Fruit fly (Drosophila melanogaster): ENCODE data around the gene mtSSB.

The mtSSB gene

DNA sequence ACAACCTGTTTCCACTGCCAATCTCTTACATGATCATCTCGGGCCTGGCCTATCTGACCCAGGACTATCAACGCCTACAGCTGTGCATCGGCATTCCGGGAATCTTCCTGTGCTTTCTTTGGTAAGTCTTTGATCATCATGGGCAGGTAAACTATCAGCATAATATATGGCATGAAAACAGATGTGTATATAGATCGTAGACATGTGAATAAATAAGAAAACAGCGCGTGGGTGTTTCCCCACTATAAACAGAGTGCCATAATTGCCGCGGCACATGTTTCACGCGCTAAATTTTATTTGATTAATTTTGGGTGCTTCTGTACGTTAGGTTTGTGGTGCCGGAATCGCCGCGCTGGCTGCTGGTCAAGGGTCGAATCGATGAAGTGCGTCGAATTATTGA, 37.0 kb downstream of the mtSSB start (continued):
- TF ChIP-seq MTF-1 (GFP tag; optimal IDR thresholded peaks at IDR 0.05; ENCODE audit: borderline replicate concordance): no peak
- TF ChIP-seq Oli (tag; optimal IDR thresholded peaks at IDR 0.05): no peak
- TF ChIP-seq Meics (GFP tag; optimal IDR thresholded peaks at IDR 0.05): peak; percentile 27
- peak; percentile 45 for TF ChIP-seq CG3281 (GFP tag; optimal IDR thresholded peaks at IDR 0.05)
- TF ChIP-seq zfh1 (GFP tag; IDR thresholded peaks at IDR 0.05): no peak
- TF ChIP-seq CG15514 (GFP tag; optimal IDR thresholded peaks at IDR 0.05): peak; percentile 30
- TF ChIP-seq Hr3 (GFP tag; optimal IDR thresholded peaks at IDR 0.05): no peak
- no peak for TF ChIP-seq CG12155 (GFP tag; optimal IDR thresholded peaks at IDR 0.05)
- no peak for TF ChIP-seq tll (GFP tag; optimal IDR thresholded peaks at IDR 0.05)
- TF ChIP-seq CG2889 (GFP tag; IDR thresholded peaks at IDR 0.05): no peak
- no peak for TF ChIP-seq Dek (tag; optimal IDR thresholded peaks at IDR 0.05)
- TF ChIP-seq slou (GFP tag; optimal IDR thresholded peaks at IDR 0.05): no peak
- TF ChIP-seq Atf3 (GFP tag; optimal IDR thresholded peaks at IDR 0.05): no peak
- no peak for TF ChIP-seq Fer3 (tag; optimal IDR thresholded peaks at IDR 0.05)
- TF ChIP-seq ttk (GFP tag; IDR thresholded peaks at IDR 0.05): no peak
- 0 out of 3 replicates have a peak, but pooled peaks have one; percentile 14 for TF ChIP-seq sr (GFP tag; IDR thresholded peaks at IDR 0.05)
- no peak for TF ChIP-seq ro (GFP tag; IDR thresholded peaks at IDR 0.05)
- no peak for TF ChIP-seq CG9817 (tag; optimal IDR thresholded peaks at IDR 0.05)
- TF ChIP-seq amos (GFP tag; IDR thresholded peaks at IDR 0.05; ENCODE audit: partially characterized antibody): no peak
- TF ChIP-seq Blimp-1 (GFP tag; optimal IDR thresholded peaks at IDR 0.05): no peak
- no peak for TF ChIP-seq yki (optimal IDR thresholded peaks at IDR 0.05)
- no peak for TF ChIP-seq CG12744 (GFP tag; optimal IDR thresholded peaks at IDR 0.05)
- TF ChIP-seq CG12769 (tag; optimal IDR thresholded peaks at IDR 0.05): peak; percentile 61
- TF ChIP-seq dati (GFP tag; IDR thresholded peaks at IDR 0.05): no peak
- TF ChIP-seq CG3726 (GFP tag; IDR thresholded peaks at IDR 0.05): no peak
- TF ChIP-seq lab (GFP tag; optimal IDR thresholded peaks at IDR 0.05): peak; percentile 64
- peak; percentile 6 for TF ChIP-seq Hand (GFP tag; optimal IDR thresholded peaks at IDR 0.05)
- peak; percentile 33 for TF ChIP-seq CG6813 (GFP tag; optimal IDR thresholded peaks at IDR 0.05)
- no peak for TF ChIP-seq CG11560 (tag; IDR thresholded peaks at IDR 0.05)
- peak; percentile 34 for TF ChIP-seq caup (GFP tag; optimal IDR thresholded peaks at IDR 0.05; ENCODE audit: severe bottlenecking)
- peak; percentile 19 for TF ChIP-seq Hmr (GFP tag; optimal IDR thresholded peaks at IDR 0.05)
- TF ChIP-seq CG10543 (GFP tag; optimal IDR thresholded peaks at IDR 0.05): peak; percentile 21
- TF ChIP-seq pum (GFP tag; optimal IDR thresholded peaks at IDR 0.05): no peak

DNA sequence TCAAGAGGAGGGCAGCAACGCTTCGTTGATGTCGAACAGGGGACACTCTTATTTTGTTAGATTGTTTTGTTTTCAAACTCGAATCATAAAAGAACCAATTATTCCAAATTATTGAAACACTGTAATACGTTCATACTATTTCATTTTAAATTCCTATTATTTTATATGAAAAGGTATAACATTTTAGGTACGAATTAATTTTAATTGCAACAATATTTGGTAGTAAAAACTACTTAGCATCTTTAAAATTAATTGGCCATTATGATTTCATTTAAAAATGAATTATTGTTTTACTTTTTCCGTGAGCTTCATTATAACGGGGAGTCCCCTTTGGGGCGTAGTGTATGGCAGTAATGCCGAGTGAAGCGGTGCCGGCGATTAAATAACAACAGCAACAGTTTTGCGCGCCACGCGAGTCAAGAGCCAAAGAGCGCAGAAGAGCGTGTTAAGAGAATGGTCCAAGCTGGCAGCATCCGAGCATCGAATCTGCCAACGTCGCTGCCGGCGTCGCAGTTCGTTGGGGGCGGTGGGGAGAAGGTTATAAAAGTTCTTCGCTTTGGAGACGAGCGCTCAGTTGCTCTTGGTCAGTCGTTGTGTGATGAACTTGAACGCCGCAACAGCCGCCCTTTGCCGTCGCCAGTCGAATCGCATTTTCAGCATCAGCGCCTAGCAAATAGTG, 47.3 kb downstream of the mtSSB start:
- TF ChIP-seq CkIIα-i1 (GFP tag; IDR thresholded peaks at IDR 0.05) (no peak), CG2202 (tag; optimal IDR thresholded peaks at IDR 0.05) (no peak), sim (GFP tag; IDR thresholded peaks at IDR 0.05) (no peak), Hsf (GFP tag; optimal IDR thresholded peaks at IDR 0.05) (peak; percentile 48), dysf (GFP tag; IDR thresholded peaks at IDR 0.05) (peak; percentile 67; the same call in 2 of the 3 replicates), ATbp (GFP tag; optimal IDR thresholded peaks at IDR 0.05) (peak; percentile 39), CG10959 (GFP tag; IDR thresholded peaks at IDR 0.05) (no peak), exex (tag; optimal IDR thresholded peaks at IDR 0.05) (no peak), cas (GFP tag; IDR thresholded peaks at IDR 0.05) (no peak), Abd-B (GFP tag; optimal IDR thresholded peaks at IDR 0.05) (no peak), CG10147 (GFP tag; optimal IDR thresholded peaks at IDR 0.05) (no peak), CG17829 (tag; optimal IDR thresholded peaks at IDR 0.05) (no peak), CG2875 (GFP tag; optimal IDR thresholded peaks at IDR 0.05) (no peak), CG12219 (GFP tag; optimal IDR thresholded peaks at IDR 0.05) (no peak), Taf1 (GFP tag; IDR thresholded peaks at IDR 0.05) (no peak), Max (GFP tag; optimal IDR thresholded peaks at IDR 0.05) (peak; percentile 29), CG4282 (GFP tag; optimal IDR thresholded peaks at IDR 0.05) (no peak), CG18262 (tag; optimal IDR thresholded peaks at IDR 0.05) (peak; percentile 52)

All from whole organism, embryonic.